Worm (Caenorhabditis elegans) whole organism, early embryonic: ENCODE results near the gene C16D9.1.

ENCODE experiments used
- ets-7 ChIP-seq: sonication (generic microtip); optimal IDR thresholded peaks from 2 replicates; lab custom pipeline; 2016; ENCODE audit warnings: missing genotype, missing genetic modification characterization, missing compliant biosample characterization
- flt-1 ChIP-seq: fragments of 200-800 bp; sonication (Bioruptor generic); IDR thresholded peaks from 2 replicates; pipeline ENCODE4 v1.3.6; 2022; ENCODE audit warnings: missing genetic modification characterization, missing compliant biosample characterization
- tra-4 ChIP-seq: sonication (generic microtip); optimal IDR thresholded peaks from 2 replicates; lab custom pipeline; 2017; ENCODE audit warnings: missing genetic modification characterization, missing compliant biosample characterization

DNA sequence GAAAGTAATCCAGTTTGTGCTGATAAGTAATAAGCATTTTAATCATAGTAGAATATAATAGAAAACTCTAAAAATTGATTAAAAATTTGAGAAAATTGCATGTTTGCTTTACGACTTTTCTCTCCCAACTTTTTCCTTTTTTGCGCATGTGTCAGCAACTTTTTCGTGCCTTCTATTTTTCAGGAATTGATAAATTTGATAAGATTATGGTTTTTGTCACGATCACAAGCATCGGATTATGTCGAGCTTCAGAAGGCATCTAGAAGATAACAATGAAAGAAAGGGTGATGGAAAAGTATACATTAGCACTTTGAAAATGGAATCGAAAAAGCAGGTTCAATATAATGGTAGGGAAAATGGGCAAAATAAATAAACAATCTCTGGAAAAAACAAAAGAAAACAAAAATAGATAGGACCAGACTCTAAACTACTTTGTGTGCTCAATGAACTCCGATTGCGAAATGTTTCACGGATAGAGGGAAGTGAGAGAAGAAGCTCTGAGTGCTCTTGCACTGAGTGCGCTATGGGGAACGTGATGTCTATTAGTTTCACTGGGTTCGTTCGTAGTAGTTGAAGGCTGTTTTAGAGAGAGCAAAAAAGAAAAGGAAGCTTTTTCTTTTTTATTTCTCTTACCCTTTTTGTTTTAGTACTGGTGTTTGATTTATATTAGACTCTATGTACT is 29.1 kb downstream of the C16D9.1 start:
- TF ChIP-seq ets-7 (tag; lab: Kevin White, UChicago) (no peak), flt-1 (GFP tag; lab: Robert Waterston, UW) (no peak), tra-4 (tag; lab: Kevin White, UChicago) (no peak)
